Worm (Caenorhabditis elegans) whole organism, L4 larva: Measurements from ENCODE around the gene T28C12.15.

Source experiments
- F10B5.3 ChIP-seq: sonication (generic microtip); optimal IDR thresholded peaks from 2 replicates; lab custom pipeline; 2016; ENCODE audit warnings: mild to moderate bottlenecking, missing genetic modification characterization, missing compliant biosample characterization
- R02D3.7 ChIP-seq: fragments of 150-350 bp; sonication (generic microtip); optimal IDR thresholded peaks from 3 replicates; lab custom pipeline; 2014; ENCODE audit warnings: missing biosample characterization, missing genetic modification characterization
- Y75B8A.6 ChIP-seq: fragments of 200-800 bp; sonication (Bioruptor generic); IDR thresholded peaks from 2 replicates; pipeline ENCODE4 v1.3.6; 2022; ENCODE audit warnings: missing genetic modification reagents, missing genetic modification characterization, missing compliant biosample characterization
- ama-1 ChIP-seq: fragments of 150-350 bp; optimal IDR thresholded peaks from 2 replicates; lab custom pipeline; 2014; ENCODE audit warnings: inconsistent platforms, mixed read lengths
- ceh-62 ChIP-seq: sonication (generic microtip); optimal IDR thresholded peaks from 2 replicates; lab custom pipeline; 2017; ENCODE audit warnings: missing biosample characterization, missing genetic modification characterization
- dpl-1 ChIP-seq: fragments of 150-350 bp; optimal IDR thresholded peaks from 2 replicates; lab custom pipeline; 2014; ENCODE audit warnings: missing biosample characterization, missing genetic modification reagents, missing genetic modification characterization
- egl-43 ChIP-seq: fragments of 200-800 bp; sonication (Bioruptor generic); IDR thresholded peaks from 2 replicates; pipeline ENCODE4 v1.3.6; 2022; ENCODE audit warnings: missing genetic modification reagents, missing genetic modification characterization, missing compliant biosample characterization
- lin-15B ChIP-seq: fragments of 150-350 bp; sonication (generic microtip); optimal IDR thresholded peaks from 3 replicates; lab custom pipeline; 2014; ENCODE audit warnings: missing biosample characterization, missing genetic modification characterization
- nhr-48 ChIP-seq: sonication (generic microtip); optimal IDR thresholded peaks from 2 replicates; lab custom pipeline; 2016; ENCODE audit warnings: mild to moderate bottlenecking, missing genetic modification characterization, missing compliant biosample characterization
- unc-62 ChIP-seq, 3 experiments: fragments of 150-350 bp in 1 of 3; sonication (generic microtip); optimal IDR thresholded peaks in 2 of 3; peaks in 1 of 3; 1 replicate in 1 of 3; 2 replicates in 2 of 3; lab custom pipeline; 2014 to 2017; ENCODE audit warnings: missing biosample characterization in 3 of 3, missing genetic modification characterization in 3 of 3, missing genetic modification reagents in 3 of 3, missing genotype in 1 of 3
- vab-7 ChIP-seq: fragments of 200-800 bp; sonication (Bioruptor generic); IDR thresholded peaks from 2 replicates; pipeline ENCODE4 v1.3.6; 2022; ENCODE audit warnings: missing genetic modification reagents, missing genetic modification characterization, missing compliant biosample characterization

- TF ChIP-seq Y75B8A.6 (GFP tag; lab: Robert Waterston, UW), result no peak
- TF ChIP-seq egl-43, result no peak
- no peak for TF ChIP-seq F10B5.3 (tag; lab: Kevin White, UChicago)
- TF ChIP-seq lin-15B (tag; lab: Kevin White, UChicago), result no peak
- TF ChIP-seq dpl-1, result no peak
- TF ChIP-seq nhr-48 (tag; lab: Kevin White, UChicago), result no peak
- TF ChIP-seq R02D3.7 (tag; lab: Kevin White, UChicago), result no peak
- no peak for TF ChIP-seq vab-7 (GFP tag; lab: Robert Waterston, UW)
- TF ChIP-seq ceh-62 (tag; lab: Kevin White, UChicago), result no peak
- no peak for TF ChIP-seq unc-62 (GFP tag; optimal IDR thresholded peaks at IDR 0.05 in 1 of 2; lab: Kevin White, UChicago)
- TF ChIP-seq unc-62 (tag; optimal IDR thresholded peaks at IDR 0.05; lab: Kevin White, UChicago), result no peak
- TF ChIP-seq ama-1, result no peak
These were observed 18.1 kb downstream of the T28C12.15 start, which contains the start of gene sago-1 for ce11 chrV:6303471-6303870.
